Fruit fly (Drosophila melanogaster): ENCODE results near the gene CG6293.

The CG6293 gene

DNA sequence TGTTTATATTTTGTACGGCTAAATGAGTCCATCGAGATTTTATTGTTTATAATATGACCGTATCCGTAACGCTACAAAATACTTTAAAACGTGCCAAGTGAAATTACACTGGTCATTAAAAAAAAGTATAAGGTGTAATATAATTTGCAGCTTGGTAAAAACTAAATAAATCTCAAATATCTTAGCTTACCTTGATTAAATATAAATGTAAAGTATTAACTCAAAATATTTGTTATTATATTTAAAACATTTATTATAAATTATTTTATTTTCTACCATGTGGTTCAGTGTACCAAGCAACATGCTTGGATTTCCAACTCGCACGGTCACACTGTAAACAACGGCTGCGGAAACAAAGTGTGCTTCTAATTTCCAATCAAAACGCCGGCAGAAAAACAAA, 49.6 kb downstream of the CG6293 start, which contains the start of the genes Sirt6 and pont (continued):
- peak; percentile 76 for TF ChIP-seq kah (GFP tag; optimal IDR thresholded peaks at IDR 0.05)
- peak; percentile 99 for TF ChIP-seq Abd-B (GFP tag; optimal IDR thresholded peaks at IDR 0.05)
- TF ChIP-seq nerfin-2 (GFP tag; IDR thresholded peaks at IDR 0.05; ENCODE audit: partially characterized antibody) = no peak
- TF ChIP-seq eyg (GFP tag; optimal IDR thresholded peaks at IDR 0.05) = peak; percentile 15
- no peak for TF ChIP-seq CG11695 (GFP tag; IDR thresholded peaks at IDR 0.05)
- no peak for TF ChIP-seq vnd (GFP tag; IDR thresholded peaks at IDR 0.05; ENCODE audit: partially characterized antibody)
- no peak for TF ChIP-seq CG17361 (GFP tag; IDR thresholded peaks at IDR 0.05)
- peak; percentile 92 for TF ChIP-seq Ets65A (GFP tag)
- peak; percentile 54 for TF ChIP-seq Elba2 (GFP tag; optimal IDR thresholded peaks at IDR 0.05)
- TF ChIP-seq CG11398 (GFP tag; optimal IDR thresholded peaks at IDR 0.05) = peak; percentile 1
- TF ChIP-seq sens-2 (GFP tag; IDR thresholded peaks at IDR 0.05) = no peak
- no peak for TF ChIP-seq dysf (GFP tag; IDR thresholded peaks at IDR 0.05)
- TF ChIP-seq Med (GFP tag) = peak; percentile 91
- peak; percentile 83 for TF ChIP-seq onecut (GFP tag; IDR thresholded peaks at IDR 0.05)
- peak; percentile 88 for TF ChIP-seq CG8290 (GFP tag; optimal IDR thresholded peaks at IDR 0.05)
- TF ChIP-seq CG8290 (tag; optimal IDR thresholded peaks at IDR 0.05) = peak in 1 of 2 experiments; percentile 56
- peak; percentile 94 for TF ChIP-seq bcd (GFP tag; optimal IDR thresholded peaks at IDR 0.05)
- TF ChIP-seq CG13296 (GFP tag; optimal IDR thresholded peaks at IDR 0.05) = peak; percentile 93
- TF ChIP-seq nmo (GFP tag; optimal IDR thresholded peaks at IDR 0.05) = peak; percentile 99
- TF ChIP-seq h (optimal IDR thresholded peaks at IDR 0.05) = no peak
- peak; percentile 97 for TF ChIP-seq phol (tag; optimal IDR thresholded peaks at IDR 0.05)
- TF ChIP-seq Nf-YA (GFP tag; IDR thresholded peaks at IDR 0.05) = no peak
- TF ChIP-seq Rfx (GFP tag; IDR thresholded peaks at IDR 0.05) = no peak
- no peak for TF ChIP-seq HLH4C (GFP tag; IDR thresholded peaks at IDR 0.05; ENCODE audit: partially characterized antibody)
- TF ChIP-seq CG11085 (GFP tag; IDR thresholded peaks at IDR 0.05) = no peak
- TF ChIP-seq tx (GFP tag; optimal IDR thresholded peaks at IDR 0.05) = peak; percentile 22
- peak; percentile 70 for TF ChIP-seq CG10543 (GFP tag; optimal IDR thresholded peaks at IDR 0.05)
- peak; percentile 89 for TF ChIP-seq CG3281 (GFP tag; optimal IDR thresholded peaks at IDR 0.05)
- TF ChIP-seq CG17802 (tag; optimal IDR thresholded peaks at IDR 0.05) = peak; percentile 70
- peak; percentile 94 for TF ChIP-seq CG9817 (tag; optimal IDR thresholded peaks at IDR 0.05)
- no peak for TF ChIP-seq CG1832 (GFP tag; optimal IDR thresholded peaks at IDR 0.05)
- peak; percentile 77 for TF ChIP-seq zf30C (GFP tag; optimal IDR thresholded peaks at IDR 0.05)
- peak; percentile 26 for TF ChIP-seq CG1792 (GFP tag; optimal IDR thresholded peaks at IDR 0.05)
- TF ChIP-seq CG12769 (tag; optimal IDR thresholded peaks at IDR 0.05) = peak; percentile 70
- no peak for TF ChIP-seq ci (GFP tag; IDR thresholded peaks at IDR 0.05)
- no peak for TF ChIP-seq inv (GFP tag; IDR thresholded peaks at IDR 0.05; ENCODE audit: partially characterized antibody)
- TF ChIP-seq CG10462 (GFP tag; optimal IDR thresholded peaks at IDR 0.05) = peak; percentile 88
- TF ChIP-seq lola (GFP tag; optimal IDR thresholded peaks at IDR 0.05) = peak in 1 of 3 experiments; percentile 96
- TF ChIP-seq B-H1 (GFP tag; IDR thresholded peaks at IDR 0.05) = no peak
- TF ChIP-seq CG9437 (GFP tag; optimal IDR thresholded peaks at IDR 0.05) = peak; percentile 91
- TF ChIP-seq salm (tag; optimal IDR thresholded peaks at IDR 0.05) = peak; percentile 91
- peak; percentile 87 for TF ChIP-seq CG18476 (GFP tag; optimal IDR thresholded peaks at IDR 0.05)
- TF ChIP-seq bigmax (GFP tag; optimal IDR thresholded peaks at IDR 0.05) = no peak
- no peak for TF ChIP-seq tna (GFP tag; IDR thresholded peaks at IDR 0.05; ENCODE audit: partially characterized antibody)
- peak; percentile 41 to 96 for TF ChIP-seq Hr51 (GFP tag; optimal IDR thresholded peaks at IDR 0.05)
- TF ChIP-seq Mes4 (GFP tag; optimal IDR thresholded peaks at IDR 0.05) = peak; percentile 33
- peak; percentile 48 for TF ChIP-seq pnt (GFP tag; optimal IDR thresholded peaks at IDR 0.05)
- TF ChIP-seq abd-A (tag; optimal IDR thresholded peaks at IDR 0.05) = peak; percentile 88
- peak; percentile 89 for TF ChIP-seq CG13123 (GFP tag; optimal IDR thresholded peaks at IDR 0.05)
- TF ChIP-seq CG2199 (GFP tag; IDR thresholded peaks at IDR 0.05) = no peak
- TF ChIP-seq Atf6 (GFP tag; IDR thresholded peaks at IDR 0.05) = no peak

All from whole organism, embryonic.